Fruit fly (Drosophila melanogaster): ENCODE data around the gene CG8891.

CG8891 gene

dm6 chr2L:5005464-5005764 lies 26.2 kb upstream of the CG8891 start:
- TF ChIP-seq net (GFP tag; optimal IDR thresholded peaks at IDR 0.05): no peak

- peak; percentile 89 for TF ChIP-seq CG10669 (GFP tag; optimal IDR thresholded peaks at IDR 0.05)
- peak; percentile 95 for TF ChIP-seq CG6163 (GFP tag; IDR thresholded peaks at IDR 0.05)
- TF ChIP-seq CG6276 (GFP tag; optimal IDR thresholded peaks at IDR 0.05): peak; percentile 74
- TF ChIP-seq ss (GFP tag; optimal IDR thresholded peaks at IDR 0.05): peak; percentile 85 to 87
- peak; percentile 87 for TF ChIP-seq net (GFP tag; optimal IDR thresholded peaks at IDR 0.05)
- TF ChIP-seq topi (GFP tag; optimal IDR thresholded peaks at IDR 0.05): peak; percentile 88
- peak; percentile 90 for TF ChIP-seq Ets96B (tag; optimal IDR thresholded peaks at IDR 0.05)
- TF ChIP-seq esn (GFP tag; optimal IDR thresholded peaks at IDR 0.05): peak; percentile 91
- peak; percentile 91 for TF ChIP-seq Hr4 (GFP tag; optimal IDR thresholded peaks at IDR 0.05)
- TF ChIP-seq CG6854 (GFP tag; optimal IDR thresholded peaks at IDR 0.05): peak; percentile 29
- peak; percentile 82 for TF ChIP-seq Sox15 (GFP tag; optimal IDR thresholded peaks at IDR 0.05)
- peak; percentile 91 for TF ChIP-seq Sox14 (GFP tag; optimal IDR thresholded peaks at IDR 0.05)
- TF ChIP-seq CG32006 (GFP tag; optimal IDR thresholded peaks at IDR 0.05): peak; percentile 88
- peak; percentile 81 for TF ChIP-seq fd59A (GFP tag; optimal IDR thresholded peaks at IDR 0.05)
- peak; percentile 91 for TF ChIP-seq pdm3 (GFP tag; optimal IDR thresholded peaks at IDR 0.05)
- TF ChIP-seq Eip78C (GFP tag): peak; percentile 96
- TF ChIP-seq Hr38 (GFP tag; optimal IDR thresholded peaks at IDR 0.05): peak; percentile 19
- peak; percentile 90 for TF ChIP-seq OdsH (GFP tag; optimal IDR thresholded peaks at IDR 0.05)
- peak; percentile 88 for TF ChIP-seq cyc (GFP tag; optimal IDR thresholded peaks at IDR 0.05)
- peak; percentile 89 for TF ChIP-seq CG11294 (GFP tag; IDR thresholded peaks at IDR 0.05)
- peak; percentile 72 for TF ChIP-seq Eip93F (GFP tag; optimal IDR thresholded peaks at IDR 0.05)
- peak; percentile 89 for TF ChIP-seq eg (GFP tag; IDR thresholded peaks at IDR 0.05)
- TF ChIP-seq CG9139 (GFP tag; optimal IDR thresholded peaks at IDR 0.05): peak; percentile 76
- TF ChIP-seq CG8119 (GFP tag; IDR thresholded peaks at IDR 0.05): peak; percentile 88
- peak; percentile 88 for TF ChIP-seq CG3032 (tag; optimal IDR thresholded peaks at IDR 0.05)
- peak; percentile 81 for TF ChIP-seq CG8632 (GFP tag; optimal IDR thresholded peaks at IDR 0.05)
- peak; percentile 86 for TF ChIP-seq Gug (GFP tag; IDR thresholded peaks at IDR 0.05)
- TF ChIP-seq svp (GFP tag): peak; percentile 94
- TF ChIP-seq CG6808 (GFP tag; optimal IDR thresholded peaks at IDR 0.05): peak; percentile 82
- TF ChIP-seq CG6792 (GFP tag; optimal IDR thresholded peaks at IDR 0.05): peak; percentile 91
- TF ChIP-seq CG16779 (tag; optimal IDR thresholded peaks at IDR 0.05): peak; percentile 80
- peak; percentile 91 for TF ChIP-seq Hr39 (GFP tag; optimal IDR thresholded peaks at IDR 0.05)
- peak; percentile 73 for TF ChIP-seq vri (GFP tag; optimal IDR thresholded peaks at IDR 0.05)
- TF ChIP-seq fkh (GFP tag; optimal IDR thresholded peaks at IDR 0.05): peak; percentile 58
- TF ChIP-seq CG11902 (GFP tag; optimal IDR thresholded peaks at IDR 0.05): peak; percentile 76
- TF ChIP-seq CG4318 (GFP tag; optimal IDR thresholded peaks at IDR 0.05): no peak
- TF ChIP-seq Ets21C (GFP tag; optimal IDR thresholded peaks at IDR 0.05): peak; percentile 82
- TF ChIP-seq fd85E (GFP tag; optimal IDR thresholded peaks at IDR 0.05): peak; percentile 56
- TF ChIP-seq dac (GFP tag; optimal IDR thresholded peaks at IDR 0.05): peak; percentile 60
- peak; percentile 90 for TF ChIP-seq CG10631 (GFP tag; optimal IDR thresholded peaks at IDR 0.05)
- TF ChIP-seq spab (GFP tag; optimal IDR thresholded peaks at IDR 0.05): peak; percentile 82
- peak; percentile 88 for TF ChIP-seq Eip75B (GFP tag; optimal IDR thresholded peaks at IDR 0.05)
- peak; percentile 88 for TF ChIP-seq acj6 (GFP tag; optimal IDR thresholded peaks at IDR 0.05)
- peak; percentile 90 for TF ChIP-seq CG31627 (GFP tag; optimal IDR thresholded peaks at IDR 0.05)
- peak; percentile 87 for TF ChIP-seq Met (GFP tag; optimal IDR thresholded peaks at IDR 0.05)
- TF ChIP-seq Blimp-1 (GFP tag; optimal IDR thresholded peaks at IDR 0.05): peak; percentile 47
- TF ChIP-seq CG34406 (GFP tag; optimal IDR thresholded peaks at IDR 0.05): peak; percentile 80
- peak; percentile 88 for TF ChIP-seq dsx (GFP tag; optimal IDR thresholded peaks at IDR 0.05; ENCODE audit: poor library complexity, severe bottlenecking)
- TF ChIP-seq Lpt (GFP tag; optimal IDR thresholded peaks at IDR 0.05): peak; percentile 69
Measured at dm6 chr2L:5004677-5005463, 25.7 kb upstream of the CG8891 start.
